Worm (Caenorhabditis elegans) whole organism, young adult: ENCODE data around the gene xtr-1.

Experiments
- B0261.1 ChIP-seq: sonication (generic microtip); optimal IDR thresholded peaks from 2 replicates; lab custom pipeline; 2016; ENCODE audit warnings: mild to moderate bottlenecking, missing genetic modification characterization, moderate library complexity, missing compliant biosample characterization
- F39B2.1 ChIP-seq: fragments of 200-800 bp; sonication (Bioruptor generic); IDR thresholded peaks from 2 replicates; pipeline ENCODE4 v1.3.6; 2022; ENCODE audit warnings: missing genetic modification reagents, missing genetic modification characterization, missing compliant biosample characterization
- K12H6.12 ChIP-seq: fragments of 200-800 bp; sonication (Bioruptor generic); optimal IDR thresholded peaks from 2 replicates; lab custom pipeline; 2018; ENCODE audit warnings: mild to moderate bottlenecking, missing genetic modification characterization, missing compliant biosample characterization
- Y56A3A.18 ChIP-seq: fragments of 200-800 bp; sonication (Bioruptor generic); IDR thresholded peaks from 2 replicates; pipeline ENCODE4 v1.3.6; 2022; ENCODE audit warnings: missing genetic modification reagents, missing genetic modification characterization, missing compliant biosample characterization
- athp-1 ChIP-seq: sonication (generic microtip); optimal IDR thresholded peaks from 2 replicates; lab custom pipeline; 2017; ENCODE audit warnings: mild to moderate bottlenecking, missing genetic modification characterization, missing compliant biosample characterization
- hlh-12 ChIP-seq: sonication (generic microtip); optimal IDR thresholded peaks from 2 replicates; lab custom pipeline; 2016; ENCODE audit warnings: missing genetic modification characterization, missing compliant biosample characterization
- lin-40 ChIP-seq: sonication (generic microtip); optimal IDR thresholded peaks from 2 replicates; lab custom pipeline; 2016; ENCODE audit warnings: missing genetic modification characterization, mild to moderate bottlenecking, missing compliant biosample characterization, missing genotype, missing genetic modification reagents
- madf-6 ChIP-seq: fragments of 200-800 bp; sonication (Bioruptor generic); IDR thresholded peaks from 2 replicates; pipeline ENCODE4 v1.3.6; 2022; ENCODE audit warnings: missing genetic modification reagents, missing genetic modification characterization, missing compliant biosample characterization
- mxl-1 ChIP-seq: sonication (generic microtip); optimal IDR thresholded peaks from 2 replicates; lab custom pipeline; 2016; ENCODE audit warnings: missing genetic modification characterization, missing compliant biosample characterization
- nhr-90 ChIP-seq: sonication (generic microtip); optimal IDR thresholded peaks from 2 replicates; lab custom pipeline; 2016; ENCODE audit warnings: missing genotype, mild to moderate bottlenecking, missing genetic modification characterization, missing compliant biosample characterization
- pbrm-1 ChIP-seq: fragments of 200-800 bp; sonication (Bioruptor generic); IDR thresholded peaks from 2 replicates; pipeline ENCODE4 v1.3.6; 2022; ENCODE audit warnings: missing genetic modification reagents, missing genetic modification characterization, missing compliant biosample characterization
- rec-8 ChIP-seq, 2 experiments: sonication (generic microtip); optimal IDR thresholded peaks; 2 replicates each; lab custom pipeline; 2016; ENCODE audit warnings: mild to moderate bottlenecking in 2 of 2, missing genetic modification characterization in 2 of 2, missing genetic modification reagents in 2 of 2, missing genotype in 2 of 2, missing biosample characterization in 1 of 2, missing compliant biosample characterization in 1 of 2, moderate library complexity in 1 of 2
- sea-2 ChIP-seq: fragments of 200-800 bp; sonication (Bioruptor generic); IDR thresholded peaks from 2 replicates; pipeline ENCODE4 v1.3.6; 2022; ENCODE audit warnings: missing genetic modification characterization, missing compliant biosample characterization
- snpc-1.3 ChIP-seq: sonication (generic microtip); optimal IDR thresholded peaks from 2 replicates; lab custom pipeline; 2017; ENCODE audit warnings: missing genetic modification characterization, mild to moderate bottlenecking, missing compliant biosample characterization, antibody characterized with exemption, moderate library complexity, missing genotype, missing genetic modification reagents; ENCODE audit not compliant: insufficient read depth
- snpc-3.4 ChIP-seq: sonication (generic microtip); optimal IDR thresholded peaks from 2 replicates; lab custom pipeline; 2017; ENCODE audit warnings: missing genetic modification characterization, mild to moderate bottlenecking, missing compliant biosample characterization, antibody characterized with exemption, moderate library complexity, missing genotype, missing genetic modification reagents
- somi-1 ChIP-seq: fragments of 200-800 bp; sonication (Bioruptor generic); optimal IDR thresholded peaks from 2 replicates; lab custom pipeline; 2018; ENCODE audit warnings: mild to moderate bottlenecking, missing genetic modification characterization, missing compliant biosample characterization
- ztf-22 ChIP-seq: fragments of 200-800 bp; sonication (Bioruptor generic); optimal IDR thresholded peaks from 2 replicates; lab custom pipeline; 2018; ENCODE audit warnings: mild to moderate bottlenecking, missing genetic modification characterization, moderate library complexity, missing compliant biosample characterization
- ztf-25 ChIP-seq: fragments of 200-800 bp; sonication (Bioruptor generic); IDR thresholded peaks from 2 replicates; pipeline ENCODE4 v1.3.6; 2022; ENCODE audit warnings: missing genetic modification reagents, missing genetic modification characterization, missing compliant biosample characterization
- ztf-28 ChIP-seq: fragments of 200-800 bp; sonication (Bioruptor generic); IDR thresholded peaks from 2 replicates; pipeline ENCODE4 v1.3.6; 2022; ENCODE audit warnings: missing genetic modification reagents, missing genetic modification characterization, missing compliant biosample characterization

Gene xtr-1

ce11 chrX:11898040-11898439 lies 45.4 kb downstream of the xtr-1 start, which contains the start of gene Y62H9A.9:
Y62H9A.9 (minus strand) TSS chrX:11898140.
- TF ChIP-seq pbrm-1 (GFP tag; lab: Robert Waterston, UW) (no peak), B0261.1 (tag; lab: Kevin White, UChicago) (no peak), athp-1 (tag; lab: Kevin White, UChicago) (no peak), F39B2.1 (GFP tag; lab: Robert Waterston, UW) (no peak), hlh-12 (no peak), lin-40 (tag; lab: Kevin White, UChicago) (no peak)

DNA sequence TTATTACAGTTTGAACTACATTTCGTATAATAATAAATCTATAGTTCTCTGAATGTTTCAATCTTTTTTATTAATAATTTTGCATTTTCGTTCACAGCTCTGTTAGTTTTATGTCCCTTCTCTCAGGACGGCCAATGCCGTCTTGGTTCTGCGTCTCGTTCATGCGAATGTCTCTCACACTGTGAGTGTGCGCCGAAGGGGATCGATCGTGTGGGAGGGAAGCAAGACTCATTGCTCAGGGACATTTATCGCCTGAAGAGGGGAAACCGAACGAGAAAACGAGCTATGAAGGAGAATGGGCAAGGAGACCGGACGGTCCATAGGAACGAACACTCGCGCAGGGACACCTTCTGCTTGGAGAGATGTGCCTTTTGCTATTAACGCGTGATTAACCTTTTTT lies 46.4 kb downstream of the xtr-1 start:
- TF ChIP-seq ztf-28 (GFP tag; lab: Robert Waterston, UW), result no peak
- no peak for TF ChIP-seq ztf-25
- no peak for TF ChIP-seq lin-40 (tag; lab: Kevin White, UChicago)
- no peak for TF ChIP-seq snpc-1.3 (tag; lab: Kevin White, UChicago)
- no peak for TF ChIP-seq rec-8 (tag; optimal IDR thresholded peaks at IDR 0.05; lab: Kevin White, UChicago)
- TF ChIP-seq Y56A3A.18 (GFP tag; lab: Robert Waterston, UW), result no peak
- TF ChIP-seq athp-1 (tag; lab: Kevin White, UChicago), result no peak
- TF ChIP-seq, all 124 proteins: peak for 0

ce11 chrX:11902661-11903060 lies 50.1 kb downstream of the xtr-1 start, which contains the start of gene Y62H9A.10:
Y62H9A.10 (minus strand) TSS chrX:11902761.
- no peak for TF ChIP-seq madf-6 (GFP tag; lab: Robert Waterston, UW)
- TF ChIP-seq nhr-90 (tag; lab: Kevin White, UChicago), result no peak
- no peak for TF ChIP-seq ztf-22
- TF ChIP-seq K12H6.12 (tag; lab: Kevin White, UChicago), result no peak
- TF ChIP-seq mxl-1 (tag; lab: Kevin White, UChicago), result no peak
- no peak for TF ChIP-seq sea-2 (GFP tag; lab: Robert Waterston, UW)
- no peak for TF ChIP-seq snpc-3.4
- no peak for TF ChIP-seq somi-1
